Worm (Caenorhabditis elegans) whole organism, young adult: ENCODE results near the gene F07C6.4.
"Not testable (repeated sequence)": the region's sequence is repeated elsewhere in the genome, so short reads cannot be mapped to it uniquely, and the experiment has no call there.

ENCODE experiments used
- F57A8.1 ChIP-seq: fragments of 200-800 bp; sonication (Bioruptor generic); optimal IDR thresholded peaks from 2 replicates; lab custom pipeline; 2018; ENCODE audit warnings: mild to moderate bottlenecking, missing genetic modification characterization, moderate library complexity, missing compliant biosample characterization
- K11D2.4 ChIP-seq: fragments of 200-800 bp; sonication (Bioruptor generic); IDR thresholded peaks from 2 replicates; pipeline ENCODE4 v1.3.6; 2022; ENCODE audit warnings: missing genetic modification reagents, missing genetic modification characterization, missing compliant biosample characterization
- Y53F4B.3 ChIP-seq: fragments of 200-800 bp; sonication (Bioruptor generic); IDR thresholded peaks from 2 replicates; pipeline ENCODE4 v1.3.6; 2022; ENCODE audit warnings: missing genetic modification reagents, missing genetic modification characterization, missing compliant biosample characterization
- ceh-27 ChIP-seq: fragments of 200-800 bp; sonication (Bioruptor generic); optimal IDR thresholded peaks from 2 replicates; lab custom pipeline; 2018; ENCODE audit warnings: mild to moderate bottlenecking, missing genetic modification characterization, moderate library complexity, missing compliant biosample characterization
- ekl-4 ChIP-seq: fragments of 200-800 bp; sonication (Bioruptor generic); IDR thresholded peaks from 2 replicates; pipeline ENCODE4 v1.3.6; 2022; ENCODE audit warnings: missing genetic modification reagents, missing genetic modification characterization, missing compliant biosample characterization
- hmg-20 ChIP-seq: fragments of 200-800 bp; sonication (Bioruptor generic); IDR thresholded peaks from 2 replicates; pipeline ENCODE4 v1.3.6; 2022; ENCODE audit warnings: missing genetic modification reagents, missing genetic modification characterization, missing compliant biosample characterization
- madf-3 ChIP-seq: fragments of 200-800 bp; sonication (Bioruptor generic); IDR thresholded peaks from 2 replicates; pipeline ENCODE4 v1.3.6; 2022; ENCODE audit warnings: missing genetic modification reagents, missing genetic modification characterization, missing compliant biosample characterization
- pha-4 ChIP-seq: fragments of 150-350 bp; sonication (generic microtip); optimal IDR thresholded peaks from 2 replicates; lab custom pipeline; 2014; ENCODE audit warnings: missing biosample characterization, missing genetic modification reagents, missing genetic modification characterization
- rpc-1 ChIP-seq, 2 experiments: fragments of 150-350 bp in 1 of 2; sonication (generic microtip) in 1 of 2; optimal IDR thresholded peaks; 2 replicates each; lab custom pipeline; 2014 to 2018; ENCODE audit warnings: missing biosample characterization in 1 of 2, missing genetic modification characterization in 1 of 2, missing genetic modification reagents in 1 of 2, missing genotype in 1 of 2
- snpc-3.4 ChIP-seq: sonication (generic microtip); optimal IDR thresholded peaks from 2 replicates; lab custom pipeline; 2017; ENCODE audit warnings: missing genetic modification characterization, mild to moderate bottlenecking, missing compliant biosample characterization, antibody characterized with exemption, moderate library complexity, missing genotype, missing genetic modification reagents
- unc-130 ChIP-seq: sonication (generic microtip); optimal IDR thresholded peaks from 2 replicates; lab custom pipeline; 2016; ENCODE audit warnings: missing genetic modification reagents, missing genetic modification characterization, missing compliant biosample characterization
- unc-62 ChIP-seq: fragments of 150-350 bp; optimal IDR thresholded peaks from 2 replicates; lab custom pipeline; 2014; ENCODE audit warnings: missing biosample characterization, missing genetic modification reagents, missing genetic modification characterization
- ztf-28 ChIP-seq: fragments of 200-800 bp; sonication (Bioruptor generic); IDR thresholded peaks from 2 replicates; pipeline ENCODE4 v1.3.6; 2022; ENCODE audit warnings: missing genetic modification reagents, missing genetic modification characterization, missing compliant biosample characterization

- TF ChIP-seq F57A8.1 (GFP tag; lab: Kevin White, UChicago); pha-4; rpc-1 (optimal IDR thresholded peaks at IDR 0.05; lab: Kevin White, UChicago); rpc-1 (tag; optimal IDR thresholded peaks at IDR 0.05; lab: Kevin White, UChicago); ceh-27 (GFP tag; lab: Kevin White, UChicago); Y53F4B.3 (GFP tag; lab: Robert Waterston, UW); hmg-20 (GFP tag; lab: Robert Waterston, UW); ztf-28 (GFP tag; lab: Robert Waterston, UW); madf-3 (GFP tag; lab: Robert Waterston, UW); unc-62 (GFP tag; lab: Kevin White, UChicago); unc-130 (GFP tag; lab: Kevin White, UChicago): not testable (repeated sequence)
- TF ChIP-seq K11D2.4 (GFP tag; lab: Robert Waterston, UW), result peak; percentile 47; the same call in 1 of the 2 replicates
- peak; percentile 66; the same call in 1 of the 2 replicates for TF ChIP-seq ekl-4
- peak; percentile 89 for TF ChIP-seq snpc-3.4 (tag; lab: Kevin White, UChicago)
Observed at ce11 chrIV:12786996-12787395, 18.7 kb upstream of the F07C6.4 start.
